Worm (Caenorhabditis elegans): ENCODE results near the gene far-2.

far-2 gene

DNA sequence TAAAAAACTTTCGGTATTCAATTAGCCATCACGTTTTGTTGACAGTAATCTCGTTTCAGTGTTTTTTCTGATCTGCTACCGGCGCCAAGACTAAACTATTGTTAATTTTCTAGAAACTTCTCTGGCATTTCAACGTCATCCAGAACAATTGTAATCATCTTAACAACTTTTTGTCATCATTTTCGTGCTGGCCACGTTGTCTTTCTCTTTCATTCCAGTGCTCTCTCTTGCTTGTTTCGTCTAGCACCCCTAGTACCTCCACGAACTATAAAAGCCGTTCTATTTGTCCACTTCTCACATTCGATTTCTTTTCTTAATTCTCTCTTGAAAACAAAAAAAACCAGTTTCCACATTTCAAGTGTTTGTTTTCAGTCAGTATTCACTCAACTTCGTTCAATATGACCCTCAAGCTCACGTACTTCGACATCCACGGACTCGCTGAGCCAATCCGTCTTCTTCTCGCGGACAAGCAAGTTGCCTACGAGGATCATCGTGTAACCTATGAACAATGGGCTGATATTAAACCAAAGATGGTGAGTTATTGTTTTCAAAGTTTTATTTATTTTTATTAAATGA, 22.6 kb upstream of the far-2 start, which contains the start of gene gst-1 (continued):
- no peak for TF ChIP-seq sptf-2 (GFP tag; optimal IDR thresholded peaks at IDR 0.05)
- TF ChIP-seq madf-3 (GFP tag; IDR thresholded peaks at IDR 0.05), result 0 out of 2 replicates have a peak, but pooled peaks have one; percentile 42
- no peak for TF ChIP-seq F39B2.1 (GFP tag; IDR thresholded peaks at IDR 0.05)
- no peak for TF ChIP-seq hlh-26 (GFP tag; conservative IDR thresholded peaks at IDR 0.05)
- TF ChIP-seq hlh-12 (tag; optimal IDR thresholded peaks at IDR 0.05), result no peak
- TF ChIP-seq ZK185.1 (tag; optimal IDR thresholded peaks at IDR 0.05; ENCODE audit: poor library complexity, severe bottlenecking), result no peak
- TF ChIP-seq die-1 (tag; optimal IDR thresholded peaks at IDR 0.05), result no peak
- no peak for TF ChIP-seq akir-1 (GFP tag; optimal IDR thresholded peaks at IDR 0.05)
- peak; percentile 28 for TF ChIP-seq pha-4 (tag; optimal IDR thresholded peaks at IDR 0.05)
- no peak for TF ChIP-seq ama-1 (optimal IDR thresholded peaks at IDR 0.05)
- no peak for TF ChIP-seq ama-1 (GFP tag; optimal IDR thresholded peaks at IDR 0.05)
- TF ChIP-seq ceh-91 (GFP tag; IDR thresholded peaks at IDR 0.05), result no peak
- TF ChIP-seq ceh-27 (GFP tag; optimal IDR thresholded peaks at IDR 0.05), result peak; percentile 2
- no peak for TF ChIP-seq nfya-2 (GFP tag; IDR thresholded peaks at IDR 0.05)
- TF ChIP-seq madf-6 (GFP tag; IDR thresholded peaks at IDR 0.05), result peak; percentile 20; the same call in 1 of the 2 replicates
- no peak for TF ChIP-seq lin-35 (GFP tag; optimal IDR thresholded peaks at IDR 0.05)
- TF ChIP-seq sdz-38 (tag; optimal IDR thresholded peaks at IDR 0.05), result no peak
- no peak for TF ChIP-seq mel-28 (tag; optimal IDR thresholded peaks at IDR 0.05; ENCODE audit: borderline replicate concordance)
- TF ChIP-seq rcor-1 (GFP tag; IDR thresholded peaks at IDR 0.05), result 0 out of 2 replicates have a peak, but pooled peaks have one; percentile 7
- TF ChIP-seq Y95B8A.8 (GFP tag; IDR thresholded peaks at IDR 0.05), result no peak
- TF ChIP-seq hsf-1 (GFP tag; IDR thresholded peaks at IDR 0.05), result peak; percentile 92
- TF ChIP-seq F55B11.4 (tag; optimal IDR thresholded peaks at IDR 0.05; ENCODE audit: borderline replicate concordance, insufficient read depth), result no peak
- TF ChIP-seq aptf-2 (GFP tag; conservative IDR thresholded peaks at IDR 0.05), result no peak
- no peak for TF ChIP-seq fkh-3 (tag; optimal IDR thresholded peaks at IDR 0.05)
- TF ChIP-seq mxl-1 (tag; optimal IDR thresholded peaks at IDR 0.05), result no peak
- TF ChIP-seq ekl-4 (GFP tag; IDR thresholded peaks at IDR 0.05), result no peak
- TF ChIP-seq ceh-40 (GFP tag; IDR thresholded peaks at IDR 0.05), result no peak
- TF ChIP-seq nhr-27 (tag; optimal IDR thresholded peaks at IDR 0.05), result no peak
- TF ChIP-seq egrh-3 (GFP tag; IDR thresholded peaks at IDR 0.05), result no peak
- peak; percentile 35 for TF ChIP-seq ztf-22 (GFP tag; optimal IDR thresholded peaks at IDR 0.05)
- TF ChIP-seq tbp1 (GFP tag; optimal IDR thresholded peaks at IDR 0.05), result peak; percentile 21
- no peak for TF ChIP-seq sea-2 (GFP tag; IDR thresholded peaks at IDR 0.05)
- no peak for TF ChIP-seq lsy-27 (tag; optimal IDR thresholded peaks at IDR 0.05; ENCODE audit: borderline replicate concordance, insufficient read depth)
- TF ChIP-seq madf-8 (GFP tag; conservative IDR thresholded peaks at IDR 0.05), result no peak
- peak; percentile 13 for TF ChIP-seq lin-54 (GFP tag; optimal IDR thresholded peaks at IDR 0.05)
- no peak for TF ChIP-seq Y67H2A.10 (GFP tag; conservative IDR thresholded peaks at IDR 0.05)
- TF ChIP-seq F49E8.2 (tag; optimal IDR thresholded peaks at IDR 0.05; ENCODE audit: insufficient read depth), result no peak
- no peak for TF ChIP-seq cebp-2 (GFP tag; IDR thresholded peaks at IDR 0.05)
- TF ChIP-seq Y56A3A.18 (GFP tag; IDR thresholded peaks at IDR 0.05), result no peak
- 0 out of 2 replicates have a peak, but pooled peaks have one; percentile 29 for TF ChIP-seq C17E4.6 (GFP tag; IDR thresholded peaks at IDR 0.05)
- peak; percentile 50 for TF ChIP-seq snpc-3.4 (tag; optimal IDR thresholded peaks at IDR 0.05)
- no peak for TF ChIP-seq ceh-79 (tag; optimal IDR thresholded peaks at IDR 0.05)
- TF ChIP-seq tbx-9 (tag; optimal IDR thresholded peaks at IDR 0.05; ENCODE audit: borderline replicate concordance), result no peak
- TF ChIP-seq nhr-179 (tag; optimal IDR thresholded peaks at IDR 0.05), result no peak
- no peak for TF ChIP-seq lin-26 (GFP tag; IDR thresholded peaks at IDR 0.05)
- no peak for TF ChIP-seq chd-7 (tag; optimal IDR thresholded peaks at IDR 0.05)
- no peak for TF ChIP-seq mes-4 (tag; optimal IDR thresholded peaks at IDR 0.05)
- TF ChIP-seq ztf-18 (tag; optimal IDR thresholded peaks at IDR 0.05), result peak; percentile 31

Data from whole organism, young adult.